Worm (Caenorhabditis elegans) whole organism, young adult: ENCODE data around the gene F58G11.4.
A peak's percentile ranks its signal among the peaks of the same experiment; 100 is the strongest.

Experiments used
- B0035.1 ChIP-seq: sonication (generic microtip); optimal IDR thresholded peaks from 2 replicates; lab custom pipeline; 2016; ENCODE audit warnings: missing genetic modification characterization, mild to moderate bottlenecking, missing compliant biosample characterization, missing genotype, missing genetic modification reagents
- B0261.1 ChIP-seq: sonication (generic microtip); optimal IDR thresholded peaks from 2 replicates; lab custom pipeline; 2016; ENCODE audit warnings: mild to moderate bottlenecking, missing genetic modification characterization, moderate library complexity, missing compliant biosample characterization
- C06A6.2 ChIP-seq: fragments of 200-800 bp; sonication (Bioruptor generic); conservative IDR thresholded peaks from 2 replicates; pipeline ENCODE4 v1.3.6; 2022; ENCODE audit warnings: missing genetic modification characterization, missing compliant biosample characterization
- F10E7.11 ChIP-seq: sonication (generic microtip); optimal IDR thresholded peaks from 2 replicates; lab custom pipeline; 2017; ENCODE audit warnings: mild to moderate bottlenecking, missing genetic modification characterization, moderate library complexity, missing compliant biosample characterization
- F39B2.1 ChIP-seq: fragments of 200-800 bp; sonication (Bioruptor generic); IDR thresholded peaks from 2 replicates; pipeline ENCODE4 v1.3.6; 2022; ENCODE audit warnings: missing genetic modification reagents, missing genetic modification characterization, missing compliant biosample characterization
- F49E8.2 ChIP-seq: sonication (generic microtip); optimal IDR thresholded peaks from 3 replicates; lab custom pipeline; 2017; ENCODE audit warnings: missing genetic modification characterization, mild to moderate bottlenecking, missing compliant biosample characterization, antibody characterized with exemption, moderate library complexity; ENCODE audit not compliant: insufficient read depth
- F57C9.4 ChIP-seq: sonication (generic microtip); optimal IDR thresholded peaks from 2 replicates; lab custom pipeline; 2017; ENCODE audit warnings: mild to moderate bottlenecking, missing genetic modification characterization, missing compliant biosample characterization
- T07F8.4 ChIP-seq: sonication (generic microtip); optimal IDR thresholded peaks from 2 replicates; lab custom pipeline; 2016; ENCODE audit warnings: mild to moderate bottlenecking, missing genetic modification characterization, moderate library complexity, missing compliant biosample characterization
- Y53F4B.3 ChIP-seq: fragments of 200-800 bp; sonication (Bioruptor generic); IDR thresholded peaks from 2 replicates; pipeline ENCODE4 v1.3.6; 2022; ENCODE audit warnings: missing genetic modification reagents, missing genetic modification characterization, missing compliant biosample characterization
- aptf-2 ChIP-seq: fragments of 200-800 bp; sonication (Bioruptor generic); conservative IDR thresholded peaks from 2 replicates; pipeline ENCODE4 v1.3.6; 2022; ENCODE audit warnings: missing genetic modification reagents, missing genetic modification characterization, missing compliant biosample characterization
- atf-7 ChIP-seq: sonication (generic microtip); optimal IDR thresholded peaks from 2 replicates; lab custom pipeline; 2017; ENCODE audit warnings: mild to moderate bottlenecking, missing genetic modification characterization, missing compliant biosample characterization
- attf-3 ChIP-seq: fragments of 200-800 bp; sonication (Bioruptor generic); conservative IDR thresholded peaks from 2 replicates; pipeline ENCODE4 v1.3.6; 2022; ENCODE audit warnings: missing genetic modification reagents, missing genetic modification characterization, missing compliant biosample characterization
- bed-2 ChIP-seq: fragments of 200-800 bp; sonication (Bioruptor generic); IDR thresholded peaks from 2 replicates; pipeline ENCODE4 v1.3.6; 2022; ENCODE audit warnings: missing genetic modification reagents, missing genetic modification characterization, missing compliant biosample characterization
- ccch-3 ChIP-seq: fragments of 200-800 bp; sonication (Bioruptor generic); optimal IDR thresholded peaks from 2 replicates; lab custom pipeline; 2018; ENCODE audit warnings: mild to moderate bottlenecking, missing genetic modification characterization, missing compliant biosample characterization
- cebp-1 ChIP-seq, 2 experiments: fragments of 200-800 bp in 1 of 2; sonication (Bioruptor generic) in 1 of 2; sonication (generic microtip) in 1 of 2; IDR thresholded peaks in 1 of 2; optimal IDR thresholded peaks in 1 of 2; 2 replicates each; pipeline versions ENCODE4 v1.3.6 to Lab custom; 2017 to 2022; ENCODE audit warnings: missing compliant biosample characterization in 2 of 2, missing genetic modification characterization in 2 of 2, mild to moderate bottlenecking in 1 of 2, missing genetic modification reagents in 1 of 2, moderate library complexity in 1 of 2
- egl-44 ChIP-seq: fragments of 200-800 bp; sonication (Bioruptor generic); IDR thresholded peaks from 2 replicates; pipeline ENCODE4 v1.3.6; 2022; ENCODE audit warnings: missing genetic modification reagents, missing genetic modification characterization, missing compliant biosample characterization
- ekl-4 ChIP-seq: fragments of 200-800 bp; sonication (Bioruptor generic); IDR thresholded peaks from 2 replicates; pipeline ENCODE4 v1.3.6; 2022; ENCODE audit warnings: missing genetic modification reagents, missing genetic modification characterization, missing compliant biosample characterization
- hmg-20 ChIP-seq: fragments of 200-800 bp; sonication (Bioruptor generic); IDR thresholded peaks from 2 replicates; pipeline ENCODE4 v1.3.6; 2022; ENCODE audit warnings: missing genetic modification reagents, missing genetic modification characterization, missing compliant biosample characterization
- let-526 ChIP-seq: fragments of 200-800 bp; sonication (Bioruptor generic); IDR thresholded peaks from 2 replicates; pipeline ENCODE4 v1.3.6; 2022; ENCODE audit warnings: missing genetic modification reagents, missing genetic modification characterization, missing compliant biosample characterization
- let-607 ChIP-seq, 2 experiments: fragments of 200-800 bp in 1 of 2; sonication (Bioruptor generic) in 1 of 2; sonication (generic microtip) in 1 of 2; optimal IDR thresholded peaks; 2 replicates each; lab custom pipeline; 2016 to 2018; ENCODE audit warnings: mild to moderate bottlenecking in 2 of 2, missing compliant biosample characterization in 2 of 2, missing genetic modification characterization in 2 of 2, moderate library complexity in 2 of 2, missing genotype in 1 of 2
- lin-26 ChIP-seq: fragments of 200-800 bp; sonication (Bioruptor generic); IDR thresholded peaks from 2 replicates; pipeline ENCODE4 v1.3.6; 2022; ENCODE audit warnings: missing genetic modification reagents, missing genetic modification characterization, missing compliant biosample characterization
- lin-54 ChIP-seq: fragments of 200-800 bp; sonication (Bioruptor generic); optimal IDR thresholded peaks from 2 replicates; lab custom pipeline; 2018; ENCODE audit warnings: mild to moderate bottlenecking, missing genetic modification characterization, missing compliant biosample characterization
- lsl-1 ChIP-seq: fragments of 200-800 bp; sonication (Bioruptor generic); optimal IDR thresholded peaks from 2 replicates; lab custom pipeline; 2018; ENCODE audit warnings: mild to moderate bottlenecking, missing genetic modification characterization, moderate library complexity, missing compliant biosample characterization
- lsy-27 ChIP-seq: sonication (generic microtip); optimal IDR thresholded peaks from 2 replicates; lab custom pipeline; 2017; ENCODE audit warnings: missing genetic modification characterization, mild to moderate bottlenecking, missing compliant biosample characterization, antibody characterized with exemption, missing genotype, borderline replicate concordance; ENCODE audit not compliant: insufficient read depth
- madf-10 ChIP-seq: sonication (generic microtip); optimal IDR thresholded peaks from 2 replicates; lab custom pipeline; 2016; ENCODE audit warnings: mild to moderate bottlenecking, missing genetic modification characterization, missing compliant biosample characterization
- madf-3 ChIP-seq: fragments of 200-800 bp; sonication (Bioruptor generic); IDR thresholded peaks from 2 replicates; pipeline ENCODE4 v1.3.6; 2022; ENCODE audit warnings: missing genetic modification reagents, missing genetic modification characterization, missing compliant biosample characterization
- madf-6 ChIP-seq: fragments of 200-800 bp; sonication (Bioruptor generic); IDR thresholded peaks from 2 replicates; pipeline ENCODE4 v1.3.6; 2022; ENCODE audit warnings: missing genetic modification reagents, missing genetic modification characterization, missing compliant biosample characterization
- nfya-1 ChIP-seq: sonication (generic microtip); optimal IDR thresholded peaks from 2 replicates; lab custom pipeline; 2017; ENCODE audit warnings: antibody characterized with exemption, missing compliant biosample characterization, missing genetic modification characterization, borderline replicate concordance; ENCODE audit not compliant: insufficient read depth
- nfya-2 ChIP-seq: fragments of 200-800 bp; sonication (Bioruptor generic); IDR thresholded peaks from 2 replicates; pipeline ENCODE4 v1.3.6; 2022; ENCODE audit warnings: missing genetic modification reagents, missing genetic modification characterization, missing compliant biosample characterization
- nhr-179 ChIP-seq: sonication (generic microtip); optimal IDR thresholded peaks from 2 replicates; lab custom pipeline; 2016; ENCODE audit warnings: mild to moderate bottlenecking, missing genetic modification characterization, missing compliant biosample characterization
- sdz-38 ChIP-seq: sonication (generic microtip); optimal IDR thresholded peaks from 2 replicates; lab custom pipeline; 2016; ENCODE audit warnings: missing genotype, missing genetic modification characterization, missing compliant biosample characterization
- sea-2 ChIP-seq: fragments of 200-800 bp; sonication (Bioruptor generic); IDR thresholded peaks from 2 replicates; pipeline ENCODE4 v1.3.6; 2022; ENCODE audit warnings: missing genetic modification characterization, missing compliant biosample characterization
- snpc-1.3 ChIP-seq: sonication (generic microtip); optimal IDR thresholded peaks from 2 replicates; lab custom pipeline; 2017; ENCODE audit warnings: missing genetic modification characterization, mild to moderate bottlenecking, missing compliant biosample characterization, antibody characterized with exemption, moderate library complexity, missing genotype, missing genetic modification reagents; ENCODE audit not compliant: insufficient read depth
- snpc-4 ChIP-seq, 5 experiments: fragments of 150-350 bp in 1 of 5; sonication (generic microtip) in 4 of 5; optimal IDR thresholded peaks; 2 replicates each; lab custom pipeline; 2014 to 2018; ENCODE audit warnings: missing genetic modification characterization in 5 of 5, missing biosample characterization in 3 of 5, antibody characterized with exemption in 2 of 5, mild to moderate bottlenecking in 2 of 5, missing compliant biosample characterization in 2 of 5, missing genotype in 2 of 5, moderate library complexity in 2 of 5, missing genetic modification reagents in 1 of 5
- sptf-2 ChIP-seq: fragments of 200-800 bp; sonication (Bioruptor generic); optimal IDR thresholded peaks from 2 replicates; lab custom pipeline; 2018; ENCODE audit warnings: mild to moderate bottlenecking, missing genetic modification characterization, missing compliant biosample characterization
- tbx-9 ChIP-seq: sonication (generic microtip); optimal IDR thresholded peaks from 2 replicates; lab custom pipeline; 2016; ENCODE audit warnings: borderline replicate concordance, missing genetic modification characterization, inconsistent platforms, missing compliant biosample characterization
- ztf-22 ChIP-seq: fragments of 200-800 bp; sonication (Bioruptor generic); optimal IDR thresholded peaks from 2 replicates; lab custom pipeline; 2018; ENCODE audit warnings: mild to moderate bottlenecking, missing genetic modification characterization, moderate library complexity, missing compliant biosample characterization
- ztf-26 ChIP-seq: sonication (generic microtip); optimal IDR thresholded peaks from 2 replicates; lab custom pipeline; 2017; ENCODE audit warnings: missing genetic modification characterization, missing compliant biosample characterization
- ztf-3 ChIP-seq: fragments of 200-800 bp; sonication (Bioruptor generic); optimal IDR thresholded peaks from 2 replicates; lab custom pipeline; 2018; ENCODE audit warnings: mild to moderate bottlenecking, missing genetic modification characterization, missing compliant biosample characterization
- ztf-6 ChIP-seq: fragments of 200-800 bp; sonication (Bioruptor generic); IDR thresholded peaks from 2 replicates; pipeline ENCODE4 v1.3.6; 2022; ENCODE audit warnings: missing genetic modification reagents, missing genetic modification characterization, missing compliant biosample characterization

F58G11.4 gene

DNA sequence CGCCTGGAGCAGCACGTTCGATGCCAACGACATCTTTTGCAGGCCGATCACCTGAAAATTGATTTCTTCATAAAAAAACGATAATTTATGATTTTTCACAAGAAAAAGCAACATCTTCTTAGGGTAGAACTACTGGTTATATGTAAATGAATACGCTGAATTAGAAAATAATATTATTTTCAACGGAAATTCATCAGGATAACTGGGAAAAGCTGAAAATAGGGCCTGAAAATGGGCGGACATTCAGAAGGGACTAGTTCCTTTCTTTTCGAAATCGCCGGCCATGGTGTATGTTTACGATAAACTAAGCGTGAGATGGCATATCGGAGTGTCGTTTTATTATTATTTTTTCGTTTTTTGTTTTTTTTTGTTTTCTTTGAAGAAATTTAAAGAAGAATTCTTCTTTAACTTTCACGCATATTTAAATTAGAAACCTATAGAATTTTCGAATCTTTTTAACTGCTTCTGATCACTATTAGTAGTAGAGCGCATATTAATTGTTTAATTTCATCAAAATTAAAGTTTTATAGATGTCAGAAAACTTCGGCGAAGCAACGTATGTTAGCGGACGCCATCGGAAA is 46.8 kb upstream of the F58G11.4 start, which contains the start of the genes nduv-2 and F53F4.12:
nduv-2 (minus strand) TSS at position 51 of the 581 bp plus-strand sequence.
F53F4.12 (plus strand) TSS at position 531 of the 581 bp plus-strand sequence.
- TF ChIP-seq F57C9.4 (tag; lab: Kevin White, UChicago) (no peak), ztf-6 (GFP tag; lab: Robert Waterston, UW) (no peak), hmg-20 (GFP tag; lab: Robert Waterston, UW) (no peak), snpc-1.3 (tag; lab: Kevin White, UChicago) (no peak), F39B2.1 (no peak), attf-3 (GFP tag; lab: Robert Waterston, UW) (peak; percentile 88), ztf-26 (no peak)

DNA sequence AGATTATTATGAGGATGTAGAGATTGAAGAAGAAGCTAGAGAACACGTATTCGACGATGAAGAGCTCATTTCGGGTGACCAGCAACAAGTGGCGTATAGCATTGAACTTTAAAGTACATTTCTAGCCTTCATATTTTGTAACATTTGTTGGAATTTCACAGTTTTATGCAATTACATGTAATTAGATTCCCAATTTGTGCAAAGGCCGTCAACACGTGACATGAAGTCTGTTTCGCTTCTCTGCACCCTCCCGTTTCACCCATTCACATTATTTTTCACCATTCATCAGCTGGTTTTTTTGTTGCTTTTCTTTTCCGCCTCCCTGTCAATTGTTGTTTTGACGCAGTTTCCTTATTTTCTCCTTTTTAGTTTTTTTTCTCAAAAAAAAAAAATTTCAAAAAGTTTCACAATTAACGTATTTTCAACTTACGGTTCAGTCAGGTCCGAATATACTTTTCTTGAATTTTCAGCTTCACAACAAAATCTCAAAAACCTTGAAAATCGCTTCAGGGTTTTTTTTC is 45.2 kb upstream of the F58G11.4 start, which contains the start of gene sde-2:
sde-2 (plus strand) TSS at position 471 of the 521 bp plus-strand sequence.
- TF ChIP-seq sdz-38 (tag; lab: Kevin White, UChicago) (no peak), cebp-1 (GFP tag; IDR thresholded peaks at IDR 0.05; lab: Robert Waterston, UW) (no peak), cebp-1 (tag; optimal IDR thresholded peaks at IDR 0.05; lab: Kevin White, UChicago) (peak; percentile 7)

DNA sequence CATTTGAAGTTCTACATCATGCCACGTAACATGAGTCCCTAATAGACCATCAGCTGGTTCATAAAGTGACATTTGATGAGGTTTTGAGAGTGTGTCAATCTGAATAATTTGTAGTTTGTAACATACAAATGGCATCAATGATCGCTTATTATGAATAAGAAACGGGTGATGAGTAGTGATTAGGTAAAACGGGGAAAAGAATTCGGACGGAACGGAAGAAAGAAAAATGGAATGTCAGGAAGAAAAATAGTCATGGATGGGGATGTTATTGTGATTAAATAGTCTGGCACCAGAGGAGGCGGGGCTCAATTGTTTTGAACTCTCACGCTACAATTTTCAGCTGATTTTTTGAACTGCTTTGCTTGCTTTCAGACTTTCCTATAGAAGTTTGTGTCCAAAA is 38.2 kb upstream of the F58G11.4 start, which contains the start of gene H37A05.2:
H37A05.2 (minus strand) TSS at position 101 of the 400 bp plus-strand sequence.
- TF ChIP-seq B0035.1 (no peak), lin-26 (GFP tag; lab: Robert Waterston, UW) (no peak), lsl-1 (GFP tag; lab: Kevin White, UChicago) (no peak), lin-54 (GFP tag; lab: Kevin White, UChicago) (no peak), T07F8.4 (tag; lab: Kevin White, UChicago) (no peak), let-526 (GFP tag; lab: Robert Waterston, UW) (no peak), atf-7 (tag; lab: Kevin White, UChicago) (no peak), nhr-179 (tag; lab: Kevin White, UChicago) (no peak), B0261.1 (tag; lab: Kevin White, UChicago) (no peak), let-607 (tag; optimal IDR thresholded peaks at IDR 0.05; lab: Kevin White, UChicago) (no peak), madf-6 (GFP tag; lab: Robert Waterston, UW) (no peak), C06A6.2 (GFP tag; lab: Robert Waterston, UW) (no peak), egl-44 (GFP tag; lab: Robert Waterston, UW) (no peak), lsy-27 (tag; lab: Kevin White, UChicago) (no peak), aptf-2 (GFP tag; lab: Robert Waterston, UW) (no peak), F39B2.1 (no peak), madf-10 (no peak), F10E7.11 (tag; lab: Kevin White, UChicago) (no peak), snpc-4 (GFP tag; optimal IDR thresholded peaks at IDR 0.05; lab: Kevin White, UChicago) (no peak), snpc-4 (tag; optimal IDR thresholded peaks at IDR 0.05; lab: Kevin White, UChicago) (no peak), ccch-3 (GFP tag; lab: Kevin White, UChicago) (no peak)

DNA sequence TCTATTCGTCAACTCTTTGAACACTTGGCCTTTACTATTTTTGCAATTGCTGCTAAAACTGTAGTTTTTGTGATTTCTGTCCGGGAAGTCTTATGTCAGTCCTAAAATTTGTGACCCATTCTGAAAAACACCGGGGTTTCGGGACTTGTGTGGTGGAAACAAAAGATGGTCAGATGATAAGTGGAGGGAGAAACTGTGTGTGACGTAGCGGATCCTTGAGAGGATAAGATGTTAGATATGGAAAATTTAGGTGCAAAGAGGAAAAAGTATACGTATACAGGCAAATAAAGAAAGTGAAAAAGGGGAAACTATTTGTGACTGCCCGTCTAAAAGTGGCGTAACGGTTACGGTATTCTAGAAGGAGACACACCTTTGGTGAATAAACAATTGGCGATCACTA is 36.0 kb upstream of the F58G11.4 start:
- TF ChIP-seq sea-2 (GFP tag; lab: Robert Waterston, UW), result no peak
- TF ChIP-seq F49E8.2, result no peak
- no peak for TF ChIP-seq sptf-2 (GFP tag; lab: Kevin White, UChicago)
- TF ChIP-seq nfya-2 (GFP tag; lab: Robert Waterston, UW), result no peak
- no peak for TF ChIP-seq bed-2 (GFP tag; lab: Robert Waterston, UW)
- no peak for TF ChIP-seq attf-3 (GFP tag; lab: Robert Waterston, UW)
- no peak for TF ChIP-seq T07F8.4 (tag; lab: Kevin White, UChicago)
- no peak for TF ChIP-seq ekl-4
- TF ChIP-seq atf-7 (tag; lab: Kevin White, UChicago), result no peak
- TF ChIP-seq tbx-9 (tag; lab: Kevin White, UChicago), result no peak
- TF ChIP-seq madf-3 (GFP tag; lab: Robert Waterston, UW), result no peak
- no peak for TF ChIP-seq ztf-22 (GFP tag; lab: Kevin White, UChicago)
- TF ChIP-seq Y53F4B.3 (GFP tag; lab: Robert Waterston, UW), result no peak
- TF ChIP-seq ztf-3, result no peak
- no peak for TF ChIP-seq F57C9.4 (tag; lab: Kevin White, UChicago)
- no peak for TF ChIP-seq aptf-2 (GFP tag; lab: Robert Waterston, UW)
- no peak for TF ChIP-seq nfya-1 (tag; lab: Kevin White, UChicago)
